Worm (Caenorhabditis elegans) whole organism, young adult: ENCODE results near the gene tag-321.

Experiments used
- B0035.1 ChIP-seq: sonication (generic microtip); optimal IDR thresholded peaks from 2 replicates; lab custom pipeline; 2016; ENCODE audit warnings: missing genetic modification characterization, mild to moderate bottlenecking, missing compliant biosample characterization, missing genotype, missing genetic modification reagents
- C17E4.6 ChIP-seq: fragments of 200-800 bp; sonication (Bioruptor generic); IDR thresholded peaks from 2 replicates; pipeline ENCODE4 v1.3.6; 2022; ENCODE audit warnings: missing genetic modification reagents, missing genetic modification characterization, missing compliant biosample characterization
- D2030.7 ChIP-seq: fragments of 200-800 bp; sonication (Bioruptor generic); IDR thresholded peaks from 2 replicates; pipeline ENCODE4 v1.3.6; 2022; ENCODE audit warnings: missing genetic modification reagents, missing genetic modification characterization, missing compliant biosample characterization
- F10E7.11 ChIP-seq: sonication (generic microtip); optimal IDR thresholded peaks from 2 replicates; lab custom pipeline; 2017; ENCODE audit warnings: mild to moderate bottlenecking, missing genetic modification characterization, moderate library complexity, missing compliant biosample characterization
- F22D6.2 ChIP-seq: sonication (generic microtip); optimal IDR thresholded peaks from 2 replicates; lab custom pipeline; 2016; ENCODE audit warnings: mild to moderate bottlenecking, missing genetic modification characterization, missing compliant biosample characterization
- F33H1.4 ChIP-seq: fragments of 200-800 bp; sonication (Bioruptor generic); IDR thresholded peaks from 2 replicates; pipeline ENCODE4 v1.3.6; 2022; ENCODE audit warnings: missing genetic modification reagents, missing genetic modification characterization, missing compliant biosample characterization
- F37B4.10 ChIP-seq: fragments of 200-800 bp; sonication (Bioruptor generic); IDR thresholded peaks from 2 replicates; pipeline ENCODE4 v1.3.6; 2022; ENCODE audit warnings: missing genetic modification characterization, missing compliant biosample characterization
- F49E8.2 ChIP-seq: sonication (generic microtip); optimal IDR thresholded peaks from 3 replicates; lab custom pipeline; 2017; ENCODE audit warnings: missing genetic modification characterization, mild to moderate bottlenecking, missing compliant biosample characterization, antibody characterized with exemption, moderate library complexity; ENCODE audit not compliant: insufficient read depth
- F57A8.1 ChIP-seq: fragments of 200-800 bp; sonication (Bioruptor generic); optimal IDR thresholded peaks from 2 replicates; lab custom pipeline; 2018; ENCODE audit warnings: mild to moderate bottlenecking, missing genetic modification characterization, moderate library complexity, missing compliant biosample characterization
- T26A5.8 ChIP-seq: sonication (generic microtip); optimal IDR thresholded peaks from 2 replicates; lab custom pipeline; 2016; ENCODE audit warnings: missing genetic modification characterization, missing compliant biosample characterization
- Y56A3A.18 ChIP-seq: fragments of 200-800 bp; sonication (Bioruptor generic); IDR thresholded peaks from 2 replicates; pipeline ENCODE4 v1.3.6; 2022; ENCODE audit warnings: missing genetic modification reagents, missing genetic modification characterization, missing compliant biosample characterization
- akir-1 ChIP-seq: fragments of 200-800 bp; sonication (Bioruptor generic); optimal IDR thresholded peaks from 2 replicates; lab custom pipeline; 2018; ENCODE audit warnings: mild to moderate bottlenecking, missing genetic modification characterization, moderate library complexity, missing compliant biosample characterization
- aptf-3 ChIP-seq: fragments of 200-800 bp; sonication (Bioruptor generic); IDR thresholded peaks from 2 replicates; pipeline ENCODE4 v1.3.6; 2022; ENCODE audit warnings: missing genetic modification characterization, missing compliant biosample characterization
- ccch-3 ChIP-seq: fragments of 200-800 bp; sonication (Bioruptor generic); optimal IDR thresholded peaks from 2 replicates; lab custom pipeline; 2018; ENCODE audit warnings: mild to moderate bottlenecking, missing genetic modification characterization, missing compliant biosample characterization
- cebp-2 ChIP-seq: fragments of 200-800 bp; sonication (Bioruptor generic); IDR thresholded peaks from 2 replicates; pipeline ENCODE4 v1.3.6; 2022; ENCODE audit warnings: missing genetic modification characterization, missing compliant biosample characterization
- ceh-79 ChIP-seq: sonication (generic microtip); optimal IDR thresholded peaks from 2 replicates; lab custom pipeline; 2017; ENCODE audit warnings: mild to moderate bottlenecking, missing genetic modification characterization, missing compliant biosample characterization
- ceh-91 ChIP-seq: fragments of 200-800 bp; sonication (Bioruptor generic); IDR thresholded peaks from 2 replicates; pipeline ENCODE4 v1.3.6; 2022; ENCODE audit warnings: missing genetic modification reagents, missing genetic modification characterization, missing compliant biosample characterization
- die-1 ChIP-seq: sonication (generic microtip); optimal IDR thresholded peaks from 2 replicates; lab custom pipeline; 2016; ENCODE audit warnings: missing genotype, mild to moderate bottlenecking, missing genetic modification characterization, missing compliant biosample characterization
- egl-18 ChIP-seq: fragments of 200-800 bp; sonication (Bioruptor generic); IDR thresholded peaks from 2 replicates; pipeline ENCODE4 v1.3.6; 2022; ENCODE audit warnings: missing genetic modification reagents, missing genetic modification characterization, missing compliant biosample characterization
- ets-4 ChIP-seq: fragments of 200-800 bp; sonication (Bioruptor generic); optimal IDR thresholded peaks from 2 replicates; lab custom pipeline; 2018; ENCODE audit warnings: mild to moderate bottlenecking, missing genetic modification characterization, missing compliant biosample characterization
- hsf-1 ChIP-seq: fragments of 200-800 bp; sonication (Bioruptor generic); IDR thresholded peaks from 2 replicates; pipeline ENCODE4 v1.3.6; 2022; ENCODE audit warnings: missing genetic modification reagents, missing genetic modification characterization, missing compliant biosample characterization
- lin-54 ChIP-seq: fragments of 200-800 bp; sonication (Bioruptor generic); optimal IDR thresholded peaks from 2 replicates; lab custom pipeline; 2018; ENCODE audit warnings: mild to moderate bottlenecking, missing genetic modification characterization, missing compliant biosample characterization
- lsl-1 ChIP-seq: fragments of 200-800 bp; sonication (Bioruptor generic); optimal IDR thresholded peaks from 2 replicates; lab custom pipeline; 2018; ENCODE audit warnings: mild to moderate bottlenecking, missing genetic modification characterization, moderate library complexity, missing compliant biosample characterization
- lsy-27 ChIP-seq: sonication (generic microtip); optimal IDR thresholded peaks from 2 replicates; lab custom pipeline; 2017; ENCODE audit warnings: missing genetic modification characterization, mild to moderate bottlenecking, missing compliant biosample characterization, antibody characterized with exemption, missing genotype, borderline replicate concordance; ENCODE audit not compliant: insufficient read depth
- madf-10 ChIP-seq: sonication (generic microtip); optimal IDR thresholded peaks from 2 replicates; lab custom pipeline; 2016; ENCODE audit warnings: mild to moderate bottlenecking, missing genetic modification characterization, missing compliant biosample characterization
- madf-6 ChIP-seq: fragments of 200-800 bp; sonication (Bioruptor generic); IDR thresholded peaks from 2 replicates; pipeline ENCODE4 v1.3.6; 2022; ENCODE audit warnings: missing genetic modification reagents, missing genetic modification characterization, missing compliant biosample characterization
- madf-8 ChIP-seq: fragments of 200-800 bp; sonication (Bioruptor generic); conservative IDR thresholded peaks from 2 replicates; pipeline ENCODE4 v1.3.6; 2022; ENCODE audit warnings: missing genetic modification reagents, missing genetic modification characterization, missing compliant biosample characterization
- mel-28 ChIP-seq: sonication (generic microtip); optimal IDR thresholded peaks from 2 replicates; lab custom pipeline; 2016; ENCODE audit warnings: borderline replicate concordance, mild to moderate bottlenecking, missing genetic modification characterization, missing compliant biosample characterization
- nhr-80 ChIP-seq: sonication (generic microtip); optimal IDR thresholded peaks from 2 replicates; lab custom pipeline; 2016; ENCODE audit warnings: missing genetic modification characterization, missing compliant biosample characterization
- nhr-90 ChIP-seq: sonication (generic microtip); optimal IDR thresholded peaks from 2 replicates; lab custom pipeline; 2016; ENCODE audit warnings: missing genotype, mild to moderate bottlenecking, missing genetic modification characterization, missing compliant biosample characterization
- rcor-1 ChIP-seq: fragments of 200-800 bp; sonication (Bioruptor generic); IDR thresholded peaks from 2 replicates; pipeline ENCODE4 v1.3.6; 2022; ENCODE audit warnings: missing genetic modification reagents, missing genetic modification characterization, missing compliant biosample characterization
- sea-2 ChIP-seq: fragments of 200-800 bp; sonication (Bioruptor generic); IDR thresholded peaks from 2 replicates; pipeline ENCODE4 v1.3.6; 2022; ENCODE audit warnings: missing genetic modification characterization, missing compliant biosample characterization
- snpc-1.3 ChIP-seq: sonication (generic microtip); optimal IDR thresholded peaks from 2 replicates; lab custom pipeline; 2017; ENCODE audit warnings: missing genetic modification characterization, mild to moderate bottlenecking, missing compliant biosample characterization, antibody characterized with exemption, moderate library complexity, missing genotype, missing genetic modification reagents; ENCODE audit not compliant: insufficient read depth
- snpc-3.4 ChIP-seq: sonication (generic microtip); optimal IDR thresholded peaks from 2 replicates; lab custom pipeline; 2017; ENCODE audit warnings: missing genetic modification characterization, mild to moderate bottlenecking, missing compliant biosample characterization, antibody characterized with exemption, moderate library complexity, missing genotype, missing genetic modification reagents
- snpc-4 ChIP-seq, 5 experiments: fragments of 150-350 bp in 1 of 5; sonication (generic microtip) in 4 of 5; optimal IDR thresholded peaks; 2 replicates each; lab custom pipeline; 2014 to 2018; ENCODE audit warnings: missing genetic modification characterization in 5 of 5, missing biosample characterization in 3 of 5, antibody characterized with exemption in 2 of 5, mild to moderate bottlenecking in 2 of 5, missing compliant biosample characterization in 2 of 5, missing genotype in 2 of 5, moderate library complexity in 2 of 5, missing genetic modification reagents in 1 of 5
- somi-1 ChIP-seq: fragments of 200-800 bp; sonication (Bioruptor generic); optimal IDR thresholded peaks from 2 replicates; lab custom pipeline; 2018; ENCODE audit warnings: mild to moderate bottlenecking, missing genetic modification characterization, missing compliant biosample characterization
- tbx-9 ChIP-seq: sonication (generic microtip); optimal IDR thresholded peaks from 2 replicates; lab custom pipeline; 2016; ENCODE audit warnings: borderline replicate concordance, missing genetic modification characterization, inconsistent platforms, missing compliant biosample characterization
- tlf-1 ChIP-seq: fragments of 200-800 bp; sonication (Bioruptor generic); optimal IDR thresholded peaks from 2 replicates; lab custom pipeline; 2018; ENCODE audit warnings: mild to moderate bottlenecking, missing genetic modification characterization, missing compliant biosample characterization
- xnd-1 ChIP-seq: sonication (generic microtip); optimal IDR thresholded peaks from 2 replicates; lab custom pipeline; 2016; ENCODE audit warnings: missing genotype, missing genetic modification reagents, missing genetic modification characterization, missing compliant biosample characterization

The tag-321 gene

DNA sequence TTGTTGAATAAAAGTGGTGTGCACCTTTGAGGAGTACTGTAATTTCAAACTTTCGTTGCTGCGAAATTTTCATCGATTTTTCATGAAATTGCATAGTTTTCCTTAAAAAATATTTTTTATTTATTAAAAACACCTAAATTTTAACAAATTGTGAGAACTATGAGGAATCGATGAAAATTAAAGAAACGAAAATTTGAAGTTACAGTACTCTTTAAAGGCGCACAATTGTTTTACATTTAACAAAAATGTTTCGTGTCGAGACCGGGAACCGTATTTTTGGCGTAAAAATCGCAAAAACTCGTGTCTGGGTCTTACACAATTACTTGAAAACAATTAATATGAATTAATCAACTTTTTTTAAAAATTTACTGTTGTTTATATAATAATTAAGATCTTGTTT lies 13.5 kb downstream of the tag-321 start, which contains the start of gene rdl-1:
Gene rdl-1 (minus strand): TSS at position 101 of the 400 bp plus-strand sequence.
- no peak for TF ChIP-seq F22D6.2 (tag; lab: Kevin White, UChicago)
- no peak for TF ChIP-seq F37B4.10 (GFP tag; lab: Robert Waterston, UW)
- peak; percentile 38 for TF ChIP-seq lsl-1 (GFP tag; lab: Kevin White, UChicago)
- TF ChIP-seq ceh-79 (tag; lab: Kevin White, UChicago): no peak
- no peak for TF ChIP-seq F57A8.1 (GFP tag; lab: Kevin White, UChicago)
- TF ChIP-seq F10E7.11 (tag; lab: Kevin White, UChicago): no peak
- TF ChIP-seq hsf-1: no peak
- TF ChIP-seq snpc-1.3 (tag; lab: Kevin White, UChicago): no peak

DNA sequence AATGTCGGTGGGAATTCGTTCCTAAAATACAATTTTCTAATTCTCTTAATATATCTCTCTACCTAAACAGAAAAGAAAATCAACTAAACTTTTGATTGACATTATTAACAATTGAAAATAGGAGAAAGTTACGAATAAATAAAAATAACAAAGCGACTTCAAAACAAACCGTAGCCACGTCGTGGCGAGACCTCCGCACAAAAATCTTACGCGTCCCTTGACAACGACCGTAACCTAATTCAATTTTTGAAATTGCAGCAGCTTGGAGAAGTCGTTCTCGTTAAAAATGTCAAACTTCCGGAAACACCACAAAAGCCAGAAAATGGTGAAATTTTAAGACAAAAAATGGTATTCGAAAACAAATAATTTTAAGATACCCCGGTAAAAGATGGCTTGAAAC lies 19.3 kb downstream of the tag-321 start:
- no peak for TF ChIP-seq lsy-27
- no peak for TF ChIP-seq Y56A3A.18 (GFP tag; lab: Robert Waterston, UW)
- no peak for TF ChIP-seq ceh-91
- no peak for TF ChIP-seq tlf-1 (GFP tag; lab: Kevin White, UChicago)
- TF ChIP-seq nhr-80 (tag; lab: Kevin White, UChicago): no peak
- TF ChIP-seq xnd-1 (tag; lab: Kevin White, UChicago): peak; percentile 91
- no peak for TF ChIP-seq akir-1 (GFP tag; lab: Kevin White, UChicago)
- peak; percentile 28 for TF ChIP-seq snpc-1.3 (tag; lab: Kevin White, UChicago)
- TF ChIP-seq lsl-1 (GFP tag; lab: Kevin White, UChicago): peak; percentile 93
- TF ChIP-seq F33H1.4 (GFP tag; lab: Robert Waterston, UW): peak; percentile 93
- no peak for TF ChIP-seq F37B4.10 (GFP tag; lab: Robert Waterston, UW)
- TF ChIP-seq aptf-3 (GFP tag; lab: Robert Waterston, UW): no peak
- peak; percentile 39 for TF ChIP-seq F49E8.2 (tag; lab: Kevin White, UChicago)
- no peak for TF ChIP-seq sea-2 (GFP tag; lab: Robert Waterston, UW)
- no peak for TF ChIP-seq B0035.1 (tag; lab: Kevin White, UChicago)
- TF ChIP-seq madf-6 (GFP tag; lab: Robert Waterston, UW): peak; percentile 92
- TF ChIP-seq mel-28: no peak
- no peak for TF ChIP-seq cebp-2 (GFP tag; lab: Robert Waterston, UW)
- TF ChIP-seq nhr-90: no peak
- TF ChIP-seq ccch-3 (GFP tag; lab: Kevin White, UChicago): no peak
- peak; percentile 3 for TF ChIP-seq snpc-3.4 (tag; lab: Kevin White, UChicago)
- TF ChIP-seq die-1 (tag; lab: Kevin White, UChicago): no peak
- no peak for TF ChIP-seq ets-4 (GFP tag; lab: Kevin White, UChicago)
- TF ChIP-seq tbx-9: no peak
- peak; percentile 63 for TF ChIP-seq lin-54 (GFP tag; lab: Kevin White, UChicago)
- TF ChIP-seq madf-10 (tag; lab: Kevin White, UChicago): no peak
- TF ChIP-seq snpc-4 (GFP tag; optimal IDR thresholded peaks at IDR 0.05; lab: Kevin White, UChicago): no peak
- TF ChIP-seq snpc-4 (tag; optimal IDR thresholded peaks at IDR 0.05; lab: Kevin White, UChicago): peak in 2 of 4 experiments; percentile 24 to 25
- TF ChIP-seq D2030.7 (GFP tag; lab: Robert Waterston, UW): 0 out of 2 replicates have a peak, but pooled peaks have one; percentile 17
- TF ChIP-seq madf-8 (GFP tag; lab: Robert Waterston, UW): peak; percentile 58
- TF ChIP-seq somi-1 (GFP tag; lab: Kevin White, UChicago): no peak

ce11 chrIV:7763748-7764147 lies 19.9 kb downstream of the tag-321 start, which contains the start of the genes C46A5.6 and C46A5.1:
TSS of gene C46A5.6 (minus strand) at chrIV:7763848.
TSS of gene C46A5.1 (plus strand) at chrIV:7763931.
- TF ChIP-seq F37B4.10 (GFP tag; lab: Robert Waterston, UW): no peak
- TF ChIP-seq T26A5.8 (tag; lab: Kevin White, UChicago): no peak
- no peak for TF ChIP-seq hsf-1
- no peak for TF ChIP-seq aptf-3 (GFP tag; lab: Robert Waterston, UW)
- no peak for TF ChIP-seq rcor-1 (GFP tag; lab: Robert Waterston, UW)
- TF ChIP-seq egl-18 (GFP tag; lab: Robert Waterston, UW): no peak
- no peak for TF ChIP-seq C17E4.6
- TF ChIP-seq F33H1.4 (GFP tag; lab: Robert Waterston, UW): no peak
